Worm (Caenorhabditis elegans) whole organism, L4 larva: ENCODE measurements around the gene W07E11.1.

Experiments
- F26F4.8 ChIP-seq: fragments of 200-800 bp; sonication (Bioruptor generic); conservative IDR thresholded peaks from 2 replicates; pipeline ENCODE4 v1.3.6; 2022; ENCODE audit warnings: missing genetic modification characterization, missing compliant biosample characterization
- T20F7.1 ChIP-seq: fragments of 200-800 bp; sonication (Bioruptor generic); optimal IDR thresholded peaks from 2 replicates; lab custom pipeline; 2018; ENCODE audit warnings: mild to moderate bottlenecking, missing genetic modification characterization, missing compliant biosample characterization
- T26A8.4 ChIP-seq: fragments of 200-800 bp; sonication (Bioruptor generic); IDR thresholded peaks from 2 replicates; pipeline ENCODE4 v1.3.6; 2022; ENCODE audit warnings: missing genetic modification characterization, missing compliant biosample characterization
- Y105C5A.15 ChIP-seq: fragments of 200-800 bp; sonication (Bioruptor generic); IDR thresholded peaks from 2 replicates; pipeline ENCODE4 v1.3.6; 2022; ENCODE audit warnings: missing genetic modification characterization, missing compliant biosample characterization
- Y48G9A.11 ChIP-seq: fragments of 200-800 bp; sonication (Bioruptor generic); IDR thresholded peaks from 2 replicates; pipeline ENCODE4 v1.3.6; 2022; ENCODE audit warnings: missing genetic modification reagents, missing genetic modification characterization, missing compliant biosample characterization
- Y5F2A.4 ChIP-seq: fragments of 200-800 bp; sonication (Bioruptor generic); optimal IDR thresholded peaks from 2 replicates; lab custom pipeline; 2018; ENCODE audit warnings: mild to moderate bottlenecking, missing genetic modification characterization, missing compliant biosample characterization
- Y75B8A.6 ChIP-seq: fragments of 200-800 bp; sonication (Bioruptor generic); IDR thresholded peaks from 2 replicates; pipeline ENCODE4 v1.3.6; 2022; ENCODE audit warnings: missing genetic modification reagents, missing genetic modification characterization, missing compliant biosample characterization
- ZK546.5 ChIP-seq, 2 experiments: sonication (generic microtip); optimal IDR thresholded peaks; 2 replicates each; lab custom pipeline; 2017; ENCODE audit warnings: missing biosample characterization in 2 of 2, missing genetic modification characterization in 2 of 2
- arid-1 ChIP-seq: fragments of 200-800 bp; sonication (Bioruptor generic); conservative IDR thresholded peaks from 2 replicates; pipeline ENCODE4 v1.3.6; 2022; ENCODE audit warnings: missing genetic modification reagents, missing genetic modification characterization, missing compliant biosample characterization
- attf-4 ChIP-seq: sonication (generic microtip); optimal IDR thresholded peaks from 3 replicates; lab custom pipeline; 2017; ENCODE audit warnings: missing biosample characterization, missing genetic modification characterization
- ceh-20 ChIP-seq: fragments of 200-800 bp; sonication (Bioruptor generic); IDR thresholded peaks from 2 replicates; pipeline ENCODE4 v1.3.6; 2022; ENCODE audit warnings: missing genetic modification reagents, missing genetic modification characterization, missing compliant biosample characterization
- daf-12 ChIP-seq: fragments of 150-350 bp; optimal IDR thresholded peaks from 2 replicates; lab custom pipeline; 2014; ENCODE audit warnings: missing biosample characterization, missing genetic modification reagents, missing genetic modification characterization
- daf-16 ChIP-seq, 3 experiments: sonication (generic microtip); optimal IDR thresholded peaks; 2 replicates each; lab custom pipeline; 2016 to 2017; ENCODE audit warnings: missing genetic modification characterization in 3 of 3, missing genetic modification reagents in 3 of 3, mild to moderate bottlenecking in 2 of 3, missing compliant biosample characterization in 2 of 3, missing biosample characterization in 1 of 3, moderate library complexity in 1 of 3
- dmd-6 ChIP-seq: fragments of 200-800 bp; sonication (Bioruptor generic); IDR thresholded peaks from 2 replicates; pipeline ENCODE4 v1.3.6; 2022; ENCODE audit warnings: missing genetic modification reagents, missing genetic modification characterization, missing compliant biosample characterization
- dmd-9 ChIP-seq: fragments of 200-800 bp; sonication (Bioruptor generic); IDR thresholded peaks from 2 replicates; pipeline ENCODE4 v1.3.6; 2022; ENCODE audit warnings: missing genetic modification reagents, missing genetic modification characterization, missing compliant biosample characterization
- dpl-1 ChIP-seq: fragments of 150-350 bp; optimal IDR thresholded peaks from 2 replicates; lab custom pipeline; 2014; ENCODE audit warnings: missing biosample characterization, missing genetic modification reagents, missing genetic modification characterization
- dve-1 ChIP-seq: sonication (generic microtip); optimal IDR thresholded peaks from 2 replicates; lab custom pipeline; 2017; ENCODE audit warnings: antibody characterized with exemption, mild to moderate bottlenecking, missing genetic modification characterization, missing compliant biosample characterization; ENCODE audit not compliant: insufficient read depth
- fkh-10 ChIP-seq: fragments of 150-350 bp; optimal IDR thresholded peaks from 2 replicates; lab custom pipeline; 2014; ENCODE audit warnings: missing biosample characterization, missing genetic modification reagents, missing genetic modification characterization
- fos-1 ChIP-seq: fragments of 150-350 bp; optimal IDR thresholded peaks from 2 replicates; lab custom pipeline; 2014; ENCODE audit warnings: missing biosample characterization, missing genetic modification characterization
- gei-8 ChIP-seq: fragments of 200-800 bp; sonication (Bioruptor generic); optimal IDR thresholded peaks from 2 replicates; lab custom pipeline; 2018; ENCODE audit warnings: mild to moderate bottlenecking, missing genetic modification characterization, missing compliant biosample characterization
- hif-1 ChIP-seq, 2 experiments: sonication (generic microtip); optimal IDR thresholded peaks; 2 replicates each; lab custom pipeline; 2016 to 2017; ENCODE audit warnings: missing compliant biosample characterization in 2 of 2, missing genetic modification characterization in 2 of 2, missing genetic modification reagents in 2 of 2, missing genotype in 2 of 2, mild to moderate bottlenecking in 1 of 2
- hlh-11 ChIP-seq: fragments of 200-800 bp; sonication (Bioruptor generic); optimal IDR thresholded peaks from 2 replicates; lab custom pipeline; 2018; ENCODE audit warnings: mild to moderate bottlenecking, missing genetic modification characterization, missing compliant biosample characterization
- hlh-30 ChIP-seq: sonication (generic microtip); optimal IDR thresholded peaks from 2 replicates; lab custom pipeline; 2017; ENCODE audit warnings: antibody characterized with exemption, mild to moderate bottlenecking, missing genetic modification characterization, missing compliant biosample characterization; ENCODE audit not compliant: insufficient read depth
- hmg-1.1 ChIP-seq: fragments of 200-800 bp; sonication (Bioruptor generic); IDR thresholded peaks from 2 replicates; pipeline ENCODE4 v1.3.6; 2022; ENCODE audit warnings: missing genetic modification reagents, missing genetic modification characterization, missing compliant biosample characterization
- lin-1 ChIP-seq: fragments of 200-800 bp; sonication (Bioruptor generic); IDR thresholded peaks from 2 replicates; pipeline ENCODE4 v1.3.6; 2022; ENCODE audit warnings: missing genetic modification reagents, missing genetic modification characterization, missing compliant biosample characterization
- lin-13 ChIP-seq: fragments of 150-350 bp; optimal IDR thresholded peaks from 2 replicates; lab custom pipeline; 2014; ENCODE audit warnings: missing biosample characterization, missing genetic modification reagents, missing genetic modification characterization
- lin-39 ChIP-seq: fragments of 150-350 bp; optimal IDR thresholded peaks from 2 replicates; lab custom pipeline; 2014; ENCODE audit warnings: missing biosample characterization, missing genetic modification reagents, missing genetic modification characterization
- madf-9 ChIP-seq: fragments of 200-800 bp; sonication (Bioruptor generic); conservative IDR thresholded peaks from 2 replicates; pipeline ENCODE4 v1.3.6; 2022; ENCODE audit warnings: missing genetic modification reagents, missing genetic modification characterization, missing compliant biosample characterization
- mdl-1 ChIP-seq, 2 experiments: fragments of 150-350 bp in 1 of 2; sonication (generic microtip) in 1 of 2; optimal IDR thresholded peaks; 2 replicates each; lab custom pipeline; 2014 to 2017; ENCODE audit warnings: missing biosample characterization in 2 of 2, missing genetic modification characterization in 2 of 2
- mep-1 ChIP-seq: fragments of 150-350 bp; sonication (generic microtip); optimal IDR thresholded peaks from 3 replicates; lab custom pipeline; 2014; ENCODE audit warnings: missing biosample characterization, missing genetic modification characterization
- mxl-2 ChIP-seq: fragments of 200-800 bp; sonication (Bioruptor generic); conservative IDR thresholded peaks from 2 replicates; pipeline ENCODE4 v1.3.6; 2022; ENCODE audit warnings: missing genetic modification reagents, missing genetic modification characterization, missing compliant biosample characterization
- nhr-102 ChIP-seq: sonication (generic microtip); optimal IDR thresholded peaks from 2 replicates; lab custom pipeline; 2016; ENCODE audit warnings: mild to moderate bottlenecking, missing genetic modification characterization, moderate library complexity, missing compliant biosample characterization
- nhr-25 ChIP-seq: sonication (generic microtip); optimal IDR thresholded peaks from 2 replicates; lab custom pipeline; 2017; ENCODE audit warnings: missing genetic modification characterization, mild to moderate bottlenecking, missing compliant biosample characterization, antibody characterized with exemption, moderate library complexity, borderline replicate concordance; ENCODE audit not compliant: insufficient read depth
- nhr-28 ChIP-seq: fragments of 150-350 bp; optimal IDR thresholded peaks from 2 replicates; lab custom pipeline; 2014; ENCODE audit warnings: missing biosample characterization, missing genetic modification characterization
- nhr-48 ChIP-seq: sonication (generic microtip); optimal IDR thresholded peaks from 2 replicates; lab custom pipeline; 2016; ENCODE audit warnings: mild to moderate bottlenecking, missing genetic modification characterization, missing compliant biosample characterization
- nhr-6 ChIP-seq: fragments of 150-350 bp; optimal IDR thresholded peaks from 2 replicates; lab custom pipeline; 2014; ENCODE audit warnings: missing biosample characterization, missing genetic modification characterization
- nhr-77 ChIP-seq: fragments of 150-350 bp; optimal IDR thresholded peaks from 2 replicates; lab custom pipeline; 2014; ENCODE audit warnings: missing biosample characterization, missing genetic modification characterization
- pha-4 ChIP-seq, 2 experiments: fragments of 150-350 bp in 1 of 2; fragments of 200-800 bp in 1 of 2; sonication (Bioruptor generic) in 1 of 2; IDR thresholded peaks in 1 of 2; optimal IDR thresholded peaks in 1 of 2; 2 replicates each; pipeline versions ENCODE4 v1.3.6 to Lab custom; 2014 to 2022; ENCODE audit warnings: missing genetic modification characterization in 2 of 2, missing genetic modification reagents in 2 of 2, missing biosample characterization in 1 of 2, missing compliant biosample characterization in 1 of 2
- php-3 ChIP-seq: fragments of 200-800 bp; sonication (Bioruptor generic); IDR thresholded peaks from 2 replicates; pipeline ENCODE4 v1.3.6; 2022; ENCODE audit warnings: missing genetic modification reagents, missing genetic modification characterization, missing compliant biosample characterization
- rbr-2 ChIP-seq: sonication (generic microtip); optimal IDR thresholded peaks from 2 replicates; lab custom pipeline; 2016; ENCODE audit warnings: missing genotype, missing genetic modification characterization, missing compliant biosample characterization
- saeg-2 ChIP-seq: fragments of 200-800 bp; sonication (Bioruptor generic); IDR thresholded peaks from 2 replicates; pipeline ENCODE4 v1.3.6; 2022; ENCODE audit warnings: missing genetic modification reagents, missing genetic modification characterization, missing compliant biosample characterization
- set-16 ChIP-seq: fragments of 200-800 bp; sonication (Bioruptor generic); IDR thresholded peaks from 2 replicates; pipeline ENCODE4 v1.3.6; 2022; ENCODE audit warnings: missing genetic modification reagents, missing genetic modification characterization, missing compliant biosample characterization
- skn-1 ChIP-seq: fragments of 150-350 bp; optimal IDR thresholded peaks from 2 replicates; lab custom pipeline; 2014; ENCODE audit warnings: missing biosample characterization, missing genetic modification characterization
- tra-1 ChIP-seq: fragments of 200-800 bp; sonication (Bioruptor generic); IDR thresholded peaks from 2 replicates; pipeline ENCODE4 v1.3.6; 2022; ENCODE audit warnings: missing genetic modification reagents, missing genetic modification characterization, missing compliant biosample characterization
- unc-62 ChIP-seq, 3 experiments: fragments of 150-350 bp in 1 of 3; sonication (generic microtip); optimal IDR thresholded peaks in 2 of 3; peaks in 1 of 3; 1 replicate in 1 of 3; 2 replicates in 2 of 3; lab custom pipeline; 2014 to 2017; ENCODE audit warnings: missing biosample characterization in 3 of 3, missing genetic modification characterization in 3 of 3, missing genetic modification reagents in 3 of 3, missing genotype in 1 of 3
- vab-7 ChIP-seq: fragments of 200-800 bp; sonication (Bioruptor generic); IDR thresholded peaks from 2 replicates; pipeline ENCODE4 v1.3.6; 2022; ENCODE audit warnings: missing genetic modification reagents, missing genetic modification characterization, missing compliant biosample characterization
- zag-1 ChIP-seq: fragments of 150-350 bp; optimal IDR thresholded peaks from 2 replicates; lab custom pipeline; 2014; ENCODE audit warnings: missing biosample characterization, missing genetic modification characterization
- zfp-2 ChIP-seq: sonication (generic microtip); optimal IDR thresholded peaks from 2 replicates; lab custom pipeline; 2016; ENCODE audit warnings: mild to moderate bottlenecking, missing genetic modification characterization, missing compliant biosample characterization

The W07E11.1 gene

DNA sequence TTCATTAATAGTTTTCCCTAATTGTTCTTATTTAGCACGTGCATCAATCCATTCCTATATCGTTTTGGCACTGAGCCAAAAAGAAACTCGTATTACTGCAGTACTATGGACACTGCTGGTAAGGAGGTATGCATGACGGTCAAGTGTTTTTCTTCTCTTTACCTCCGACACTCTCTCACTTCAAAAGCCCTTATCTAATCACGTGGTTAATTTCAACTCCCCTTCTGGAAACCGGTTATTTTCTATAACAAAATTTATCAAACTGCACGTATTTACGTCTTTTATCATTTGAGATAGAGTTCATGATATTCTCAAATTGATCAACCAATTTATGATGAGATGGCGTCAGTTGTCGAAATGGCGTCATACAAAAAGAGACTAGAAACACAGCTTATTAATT, 32.8 kb upstream of the W07E11.1 start:
- TF ChIP-seq hlh-30 (peak; percentile 86), nhr-48 (peak; percentile 87), vab-7 (GFP tag; lab: Robert Waterston, UW) (no peak), pha-4 (GFP tag; IDR thresholded peaks at IDR 0.05; lab: Robert Waterston, UW) (no peak), pha-4 (tag; optimal IDR thresholded peaks at IDR 0.05; lab: Kevin White, UChicago) (no peak), hif-1 (tag; optimal IDR thresholded peaks at IDR 0.05; lab: Kevin White, UChicago) (peak; percentile 94 to 98), madf-9 (no peak), attf-4 (tag; lab: Kevin White, UChicago) (no peak), lin-13 (peak; percentile 33), rbr-2 (tag; lab: Kevin White, UChicago) (no peak), Y5F2A.4 (GFP tag; lab: Kevin White, UChicago) (no peak), zfp-2 (tag; lab: Kevin White, UChicago) (no peak), lin-1 (GFP tag; lab: Robert Waterston, UW) (peak; percentile 69; the same call in 1 of the 2 replicates), mxl-2 (GFP tag; lab: Robert Waterston, UW) (0 out of 2 replicates have a peak, but pooled peaks have one; percentile 51), lin-39 (tag; lab: Kevin White, UChicago) (no peak), skn-1 (tag; lab: Kevin White, UChicago) (no peak), fkh-10 (GFP tag; lab: Kevin White, UChicago) (no peak), nhr-102 (peak; percentile 73), ZK546.5 (tag; optimal IDR thresholded peaks at IDR 0.05; lab: Kevin White, UChicago) (no peak), fos-1 (no peak), nhr-25 (peak; percentile 19), dpl-1 (GFP tag; lab: Kevin White, UChicago) (no peak), dmd-6 (GFP tag; lab: Robert Waterston, UW) (peak; percentile 90), saeg-2 (GFP tag; lab: Robert Waterston, UW) (no peak), hlh-11 (tag; lab: Kevin White, UChicago) (peak; percentile 91), ceh-20 (peak; percentile 64), nhr-6 (tag; lab: Kevin White, UChicago) (no peak), tra-1 (GFP tag; lab: Robert Waterston, UW) (peak; percentile 52; the same call in 1 of the 2 replicates), mdl-1 (tag; optimal IDR thresholded peaks at IDR 0.05; lab: Kevin White, UChicago) (peak in 1 of 2 experiments; percentile 82), F26F4.8 (no peak), nhr-28 (peak; percentile 82), Y105C5A.15 (GFP tag; lab: Robert Waterston, UW) (no peak), mep-1 (tag; lab: Kevin White, UChicago) (peak; percentile 62), gei-8 (GFP tag; lab: Kevin White, UChicago) (no peak), Y48G9A.11 (no peak), Y75B8A.6 (no peak), T20F7.1 (GFP tag; lab: Kevin White, UChicago) (peak; percentile 50), unc-62 (GFP tag; optimal IDR thresholded peaks at IDR 0.05 in 1 of 2; lab: Kevin White, UChicago) (peak in 1 of 2 experiments; percentile 88), unc-62 (tag; optimal IDR thresholded peaks at IDR 0.05; lab: Kevin White, UChicago) (no peak), arid-1 (GFP tag; lab: Robert Waterston, UW) (no peak), dve-1 (tag; lab: Kevin White, UChicago) (peak; percentile 91), nhr-77 (tag; lab: Kevin White, UChicago) (peak; percentile 57), zag-1 (tag; lab: Kevin White, UChicago) (no peak), daf-16 (GFP tag; optimal IDR thresholded peaks at IDR 0.05; lab: Kevin White, UChicago) (peak in 1 of 2 experiments; percentile 45), daf-16 (tag; optimal IDR thresholded peaks at IDR 0.05; lab: Kevin White, UChicago) (peak; percentile 95), hmg-1.1 (GFP tag; lab: Robert Waterston, UW) (no peak), php-3 (GFP tag; lab: Robert Waterston, UW) (peak; percentile 63), T26A8.4 (GFP tag; lab: Robert Waterston, UW) (peak; percentile 71), dmd-9 (GFP tag; lab: Robert Waterston, UW) (no peak), set-16 (GFP tag; lab: Robert Waterston, UW) (no peak), daf-12 (tag; lab: Kevin White, UChicago) (no peak)
